Fruit fly (Drosophila melanogaster) whole organism, prepupa: ENCODE results near the gene Vajk2.
A peak's percentile ranks its signal among the peaks of the same experiment; 100 is the strongest.

Experiments used
- Blimp-1 ChIP-seq: fragments of 200-800 bp; sonication (Bioruptor generic); optimal IDR thresholded peaks from 3 replicates; lab custom pipeline; 2017; ENCODE audit warnings: missing biosample characterization, missing genetic modification characterization, mild to moderate bottlenecking, moderate library complexity, missing genetic modification reagents
- CG10631 ChIP-seq: fragments of 200-800 bp; sonication (Bioruptor generic); optimal IDR thresholded peaks from 2 replicates; lab custom pipeline; 2016; ENCODE audit warnings: missing biosample characterization, missing genetic modification characterization
- CG10669 ChIP-seq: fragments of 200-800 bp; sonication (Bioruptor generic); optimal IDR thresholded peaks from 3 replicates; lab custom pipeline; 2018; ENCODE audit warnings: missing biosample characterization, mild to moderate bottlenecking, missing genetic modification characterization, moderate library complexity
- CG11294 ChIP-seq: fragments of 200-800 bp; sonication (Bioruptor generic); IDR thresholded peaks from 2 replicates; pipeline ENCODE4 v1.3.6; 2022; ENCODE audit warnings: missing biosample characterization, missing genetic modification characterization
- CG11762 ChIP-seq: fragments of 200-800 bp; sonication (Bioruptor generic); optimal IDR thresholded peaks from 3 replicates; lab custom pipeline; 2016; ENCODE audit warnings: missing biosample characterization, missing genetic modification characterization; ENCODE audit not compliant: insufficient read depth
- CG11902 ChIP-seq: fragments of 200-800 bp; sonication (Bioruptor generic); optimal IDR thresholded peaks from 3 replicates; lab custom pipeline; 2016; ENCODE audit warnings: missing biosample characterization, missing genetic modification characterization
- CG15336 ChIP-seq: fragments of 200-800 bp; sonication (Bioruptor generic); IDR thresholded peaks from 2 replicates; pipeline ENCODE4 v1.3.6; 2022; ENCODE audit warnings: missing biosample characterization, missing genetic modification characterization
- CG1621 ChIP-seq: fragments of 200-800 bp; sonication (Bioruptor generic); optimal IDR thresholded peaks from 3 replicates; lab custom pipeline; 2018; ENCODE audit warnings: missing biosample characterization, mild to moderate bottlenecking, missing genetic modification characterization
- CG16779 ChIP-seq: fragments of 200-800 bp; sonication (Bioruptor generic); optimal IDR thresholded peaks from 3 replicates; lab custom pipeline; 2017; ENCODE audit warnings: missing biosample characterization, mild to moderate bottlenecking, missing genetic modification characterization
- CG3032 ChIP-seq: fragments of 200-800 bp; optimal IDR thresholded peaks from 2 replicates; lab custom pipeline; 2019; ENCODE audit warnings: missing biosample characterization, mild to moderate bottlenecking, missing genetic modification characterization, moderate library complexity
- CG31627 ChIP-seq: fragments of 200-800 bp; sonication (Bioruptor generic); optimal IDR thresholded peaks from 3 replicates; lab custom pipeline; 2016; ENCODE audit warnings: missing biosample characterization, missing genetic modification characterization
- CG34406 ChIP-seq: fragments of 200-800 bp; sonication (Bioruptor generic); optimal IDR thresholded peaks from 3 replicates; lab custom pipeline; 2016; ENCODE audit warnings: missing biosample characterization, missing genetic modification characterization
- CG3919 ChIP-seq: fragments of 200-800 bp; sonication (Bioruptor generic); optimal IDR thresholded peaks from 3 replicates; lab custom pipeline; 2016; ENCODE audit warnings: missing biosample characterization, missing genetic modification characterization
- CG4318 ChIP-seq: fragments of 200-800 bp; sonication (Bioruptor generic); optimal IDR thresholded peaks from 3 replicates; lab custom pipeline; 2017; ENCODE audit warnings: missing biosample characterization, mild to moderate bottlenecking, missing genetic modification characterization
- CG6163 ChIP-seq: fragments of 200-800 bp; sonication (Bioruptor generic); IDR thresholded peaks from 3 replicates; pipeline ENCODE4 v1.3.6; 2022; ENCODE audit warnings: missing biosample characterization, missing genetic modification characterization
- CG6792 ChIP-seq: fragments of 200-800 bp; sonication (Bioruptor generic); optimal IDR thresholded peaks from 3 replicates; lab custom pipeline; 2016; ENCODE audit warnings: missing biosample characterization, missing genetic modification characterization
- CG6808 ChIP-seq: fragments of 200-800 bp; sonication (Bioruptor generic); optimal IDR thresholded peaks from 3 replicates; lab custom pipeline; 2017; ENCODE audit warnings: missing biosample characterization, missing genetic modification characterization, mild to moderate bottlenecking, moderate library complexity, missing genetic modification reagents
- CG6854 ChIP-seq: fragments of 200-800 bp; sonication (Bioruptor generic); optimal IDR thresholded peaks from 2 replicates; lab custom pipeline; 2017; ENCODE audit warnings: missing biosample characterization, mild to moderate bottlenecking, missing genetic modification characterization
- CG7368 ChIP-seq: fragments of 200-800 bp; sonication (Bioruptor generic); optimal IDR thresholded peaks from 3 replicates; lab custom pipeline; 2016; ENCODE audit warnings: missing biosample characterization, missing genetic modification characterization
- CG8119 ChIP-seq: fragments of 200-800 bp; sonication (Bioruptor generic); IDR thresholded peaks from 3 replicates; pipeline ENCODE4 v1.3.6; 2022; ENCODE audit warnings: missing biosample characterization, missing genetic modification characterization
- CG8319 ChIP-seq: fragments of 200-800 bp; sonication (Bioruptor generic); optimal IDR thresholded peaks from 3 replicates; lab custom pipeline; 2016; ENCODE audit warnings: missing biosample characterization, missing genetic modification characterization
- CG8632 ChIP-seq: fragments of 200-800 bp; sonication (Bioruptor generic); optimal IDR thresholded peaks from 3 replicates; lab custom pipeline; 2016; ENCODE audit warnings: missing biosample characterization, missing genetic modification characterization
- CG9139 ChIP-seq: fragments of 200-800 bp; sonication (Bioruptor generic); optimal IDR thresholded peaks from 3 replicates; lab custom pipeline; 2017; ENCODE audit warnings: missing biosample characterization, mild to moderate bottlenecking, missing genetic modification characterization
- Eip75B ChIP-seq: fragments of 200-800 bp; sonication (Bioruptor generic); optimal IDR thresholded peaks from 3 replicates; lab custom pipeline; 2016; ENCODE audit warnings: missing biosample characterization, missing genetic modification characterization
- Eip78C ChIP-seq: fragments of 200-800 bp; sonication (Bioruptor generic); peaks from one replicate; lab custom pipeline; 2016; ENCODE audit warnings: missing biosample characterization, missing genetic modification characterization
- Eip93F ChIP-seq: fragments of 200-800 bp; sonication (Bioruptor generic); optimal IDR thresholded peaks from 2 replicates; lab custom pipeline; 2016; ENCODE audit warnings: missing biosample characterization, mild to moderate bottlenecking, missing genetic modification characterization
- Ets21C ChIP-seq: fragments of 200-800 bp; sonication (Bioruptor generic); optimal IDR thresholded peaks from 3 replicates; lab custom pipeline; 2016; ENCODE audit warnings: missing biosample characterization, missing genetic modification characterization
- Ets96B ChIP-seq: fragments of 200-800 bp; optimal IDR thresholded peaks from 2 replicates; lab custom pipeline; 2019; ENCODE audit warnings: missing biosample characterization, mild to moderate bottlenecking, missing genetic modification characterization, moderate library complexity
- Gug ChIP-seq: fragments of 200-800 bp; sonication (Bioruptor generic); IDR thresholded peaks from 2 replicates; pipeline ENCODE4 v1.3.6; 2022; ENCODE audit warnings: missing biosample characterization, missing genetic modification characterization
- Hr38 ChIP-seq: sonication (Bioruptor generic); optimal IDR thresholded peaks from 2 replicates; lab custom pipeline; 2016; ENCODE audit warnings: missing biosample characterization, missing genetic modification characterization
- Hr4 ChIP-seq: fragments of 200-800 bp; sonication (Bioruptor generic); optimal IDR thresholded peaks from 3 replicates; lab custom pipeline; 2016; ENCODE audit warnings: missing biosample characterization, missing genetic modification characterization
- Lpt ChIP-seq: fragments of 200-800 bp; sonication (Bioruptor generic); optimal IDR thresholded peaks from 3 replicates; lab custom pipeline; 2016; ENCODE audit warnings: missing biosample characterization, missing genetic modification characterization
- Met ChIP-seq: fragments of 200-800 bp; sonication (Bioruptor generic); optimal IDR thresholded peaks from 3 replicates; lab custom pipeline; 2016; ENCODE audit warnings: missing biosample characterization, missing genetic modification characterization
- OdsH ChIP-seq: fragments of 200-800 bp; sonication (Bioruptor generic); optimal IDR thresholded peaks from 3 replicates; lab custom pipeline; 2016; ENCODE audit warnings: missing biosample characterization, missing genetic modification characterization
- Sox102F ChIP-seq: fragments of 200-800 bp; sonication (Bioruptor generic); optimal IDR thresholded peaks from 2 replicates; lab custom pipeline; 2016; ENCODE audit warnings: missing biosample characterization, mild to moderate bottlenecking, missing genetic modification characterization
- Sox14 ChIP-seq: fragments of 200-800 bp; sonication (Bioruptor generic); optimal IDR thresholded peaks from 3 replicates; lab custom pipeline; 2016; ENCODE audit warnings: missing biosample characterization, missing genetic modification characterization
- Sox15 ChIP-seq: fragments of 200-800 bp; sonication (Bioruptor generic); optimal IDR thresholded peaks from 3 replicates; lab custom pipeline; 2016; ENCODE audit warnings: missing biosample characterization, missing genetic modification characterization
- achi ChIP-seq: fragments of 200-800 bp; sonication (Bioruptor generic); optimal IDR thresholded peaks from 3 replicates; lab custom pipeline; 2016; ENCODE audit warnings: missing biosample characterization, missing genetic modification characterization
- acj6 ChIP-seq: fragments of 200-800 bp; sonication (Bioruptor generic); optimal IDR thresholded peaks from 3 replicates; lab custom pipeline; 2016; ENCODE audit warnings: missing biosample characterization, missing genetic modification characterization
- cyc ChIP-seq: fragments of 200-800 bp; sonication (Bioruptor generic); optimal IDR thresholded peaks from 3 replicates; lab custom pipeline; 2016; ENCODE audit warnings: missing biosample characterization, missing genetic modification characterization
- dac ChIP-seq: fragments of 200-800 bp; sonication (Bioruptor generic); optimal IDR thresholded peaks from 2 replicates; lab custom pipeline; 2017; ENCODE audit warnings: missing biosample characterization, mild to moderate bottlenecking, missing genetic modification characterization
- dsx ChIP-seq: fragments of 200-800 bp; optimal IDR thresholded peaks from 3 replicates; lab custom pipeline; 2019; ENCODE audit warnings: missing biosample characterization, mild to moderate bottlenecking, missing genetic modification characterization, moderate library complexity; ENCODE audit not compliant: poor library complexity, severe bottlenecking
- eg ChIP-seq: fragments of 200-800 bp; sonication (Bioruptor generic); IDR thresholded peaks from 3 replicates; pipeline ENCODE4 v1.3.6; 2022; ENCODE audit warnings: missing biosample characterization, missing genetic modification characterization
- esn ChIP-seq: fragments of 200-800 bp; sonication (Bioruptor generic); optimal IDR thresholded peaks from 2 replicates; lab custom pipeline; 2016; ENCODE audit warnings: missing biosample characterization, mild to moderate bottlenecking, missing genetic modification characterization, moderate library complexity
- fd59A ChIP-seq: fragments of 200-800 bp; sonication (Bioruptor generic); optimal IDR thresholded peaks from 2 replicates; lab custom pipeline; 2017; ENCODE audit warnings: missing biosample characterization, mild to moderate bottlenecking, missing genetic modification characterization, missing genetic modification reagents
- fd85E ChIP-seq: fragments of 200-800 bp; sonication (Bioruptor generic); optimal IDR thresholded peaks from 3 replicates; lab custom pipeline; 2016; ENCODE audit warnings: missing biosample characterization, missing genetic modification characterization
- lz ChIP-seq: fragments of 200-800 bp; sonication (Bioruptor generic); optimal IDR thresholded peaks from 3 replicates; lab custom pipeline; 2016; ENCODE audit warnings: missing biosample characterization, missing genetic modification characterization
- net ChIP-seq: fragments of 200-800 bp; sonication (Bioruptor generic); optimal IDR thresholded peaks from 3 replicates; lab custom pipeline; 2016; ENCODE audit warnings: missing biosample characterization, missing genetic modification characterization
- salr ChIP-seq, 2 experiments: fragments of 200-800 bp; sonication (Bioruptor generic); optimal IDR thresholded peaks; 3 replicates each; lab custom pipeline; 2016 to 2018; ENCODE audit warnings: missing biosample characterization in 2 of 2, missing genetic modification characterization in 2 of 2, mild to moderate bottlenecking in 1 of 2
- spab ChIP-seq: fragments of 200-800 bp; sonication (Bioruptor generic); optimal IDR thresholded peaks from 2 replicates; lab custom pipeline; 2017; ENCODE audit warnings: missing biosample characterization, mild to moderate bottlenecking, missing genetic modification characterization, missing genetic modification reagents
- svp ChIP-seq: fragments of 200-800 bp; sonication (Bioruptor generic); peaks from one replicate; lab custom pipeline; 2016; ENCODE audit warnings: missing biosample characterization, missing genetic modification characterization
- topi ChIP-seq: fragments of 200-800 bp; sonication (Bioruptor generic); optimal IDR thresholded peaks from 3 replicates; lab custom pipeline; 2016; ENCODE audit warnings: missing biosample characterization, missing genetic modification characterization
- vri ChIP-seq: fragments of 200-800 bp; sonication (Bioruptor generic); optimal IDR thresholded peaks from 3 replicates; lab custom pipeline; 2016; ENCODE audit warnings: missing biosample characterization, mild to moderate bottlenecking, missing genetic modification characterization

The Vajk2 gene

DNA sequence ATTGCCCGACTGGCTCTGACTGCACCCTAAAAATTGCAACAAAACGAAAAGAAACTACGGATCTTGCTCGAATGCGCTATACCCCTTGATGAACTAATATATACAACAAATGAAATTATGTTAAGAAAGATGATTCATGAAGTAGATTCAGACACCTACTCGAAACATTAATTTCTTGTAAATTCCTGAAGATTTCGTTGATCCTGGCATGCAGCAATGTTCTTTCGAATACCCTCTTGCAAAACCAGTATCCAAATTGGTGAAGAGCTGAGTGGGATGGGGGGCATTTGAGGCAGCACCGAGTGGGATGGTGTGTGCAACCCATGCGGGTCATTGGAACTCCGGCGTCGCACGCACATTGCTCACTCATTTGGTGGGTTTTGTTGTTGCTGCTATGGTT is 21.3 kb upstream of the Vajk2 start:
- peak; percentile 93 for TF ChIP-seq CG3919
- peak; percentile 95 for TF ChIP-seq achi (GFP tag; lab: Kevin White, UChicago)
- TF ChIP-seq CG10669 (GFP tag; lab: Kevin White, UChicago), result peak; percentile 90
- TF ChIP-seq CG9139 (GFP tag; lab: Kevin White, UChicago), result peak; percentile 67
- peak; percentile 85 for TF ChIP-seq dac (GFP tag; lab: Kevin White, UChicago)
- peak; percentile 97 for TF ChIP-seq Ets21C (GFP tag; lab: Kevin White, UChicago)
- TF ChIP-seq eg (GFP tag; lab: Robert Waterston, UW), result peak; percentile 94
- TF ChIP-seq CG8632 (GFP tag; lab: Kevin White, UChicago), result peak; percentile 91
- peak; percentile 94 for TF ChIP-seq CG3032
- peak; percentile 97 for TF ChIP-seq OdsH
- TF ChIP-seq lz (GFP tag; lab: Kevin White, UChicago), result peak; percentile 98
- peak; percentile 92 for TF ChIP-seq Sox15 (GFP tag; lab: Kevin White, UChicago)
- peak; percentile 94 for TF ChIP-seq Gug (GFP tag; lab: Robert Waterston, UW)
- TF ChIP-seq Eip93F (GFP tag; lab: Kevin White, UChicago), result peak; percentile 94
- TF ChIP-seq Lpt (GFP tag; lab: Kevin White, UChicago), result peak; percentile 96
- peak; percentile 62 for TF ChIP-seq fd85E (GFP tag; lab: Kevin White, UChicago)
- peak; percentile 98 for TF ChIP-seq CG6163
- peak; percentile 94 for TF ChIP-seq CG8119
- TF ChIP-seq Hr38 (GFP tag; lab: Kevin White, UChicago), result no peak
- peak; percentile 96 for TF ChIP-seq CG10631
- TF ChIP-seq Eip78C, result peak; percentile 98
- peak; percentile 96 for TF ChIP-seq cyc
- TF ChIP-seq CG7368, result peak; percentile 83
- TF ChIP-seq CG8319 (GFP tag; lab: Kevin White, UChicago), result peak; percentile 85
- TF ChIP-seq Hr4 (GFP tag; lab: Kevin White, UChicago), result peak; percentile 91
- peak; percentile 88 to 92 for TF ChIP-seq salr (GFP tag; optimal IDR thresholded peaks at IDR 0.05; lab: Kevin White, UChicago)
- TF ChIP-seq Sox14 (GFP tag; lab: Kevin White, UChicago), result peak; percentile 98
- peak; percentile 95 for TF ChIP-seq CG11294
- peak; percentile 99 for TF ChIP-seq esn (GFP tag; lab: Kevin White, UChicago)
- peak; percentile 72 for TF ChIP-seq CG11902 (GFP tag; lab: Kevin White, UChicago)
- peak; percentile 96 for TF ChIP-seq CG6792 (GFP tag; lab: Kevin White, UChicago)
- peak; percentile 98 for TF ChIP-seq Sox102F
- peak; percentile 98 for TF ChIP-seq Met
- peak; percentile 86 for TF ChIP-seq CG4318 (GFP tag; lab: Kevin White, UChicago)
- peak; percentile 95 for TF ChIP-seq net (GFP tag; lab: Kevin White, UChicago)
- TF ChIP-seq CG15336 (GFP tag; lab: Robert Waterston, UW), result peak; percentile 97
- TF ChIP-seq Ets96B (tag; lab: Kevin White, UChicago), result peak; percentile 86
- peak; percentile 87 for TF ChIP-seq dsx (GFP tag; lab: Kevin White, UChicago)
- TF ChIP-seq Eip75B (GFP tag; lab: Kevin White, UChicago), result peak; percentile 96
- peak; percentile 86 for TF ChIP-seq CG16779 (tag; lab: Kevin White, UChicago)
- peak; percentile 92 for TF ChIP-seq CG1621 (tag; lab: Kevin White, UChicago)
- TF ChIP-seq vri (GFP tag; lab: Kevin White, UChicago), result peak; percentile 97
- peak; percentile 96 for TF ChIP-seq acj6
- peak; percentile 88 for TF ChIP-seq spab (GFP tag; lab: Kevin White, UChicago)
- TF ChIP-seq svp (GFP tag; lab: Kevin White, UChicago), result peak; percentile 95
- peak; percentile 93 for TF ChIP-seq CG11762 (GFP tag; lab: Kevin White, UChicago)
- TF ChIP-seq CG6854 (GFP tag; lab: Kevin White, UChicago), result no peak
- TF ChIP-seq CG34406 (GFP tag; lab: Kevin White, UChicago), result peak; percentile 93
- peak; percentile 88 for TF ChIP-seq Blimp-1 (GFP tag; lab: Kevin White, UChicago)
- peak; percentile 90 for TF ChIP-seq fd59A
- TF ChIP-seq topi (GFP tag; lab: Kevin White, UChicago), result peak; percentile 95
- TF ChIP-seq CG6808 (GFP tag; lab: Kevin White, UChicago), result peak; percentile 86
- TF ChIP-seq CG31627 (GFP tag; lab: Kevin White, UChicago), result peak; percentile 98
